Fruit fly (Drosophila melanogaster): ENCODE data around the gene Nasp.

dm6 chr3R:8801126-8801762, 53.6 kb downstream of the Nasp start, which contains the start of the genes Pif1A, Pif1B and CCT7:
- TF ChIP-seq ttk (optimal IDR thresholded peaks at IDR 0.05) (no peak), Sin3A (optimal IDR thresholded peaks at IDR 0.05) (no peak), Myc (optimal IDR thresholded peaks at IDR 0.05) (no peak), psq (optimal IDR thresholded peaks at IDR 0.05) (no peak), insv (optimal IDR thresholded peaks at IDR 0.05) (no peak)
